Fruit fly (Drosophila melanogaster): ENCODE data around the gene CG12517.

Gene CG12517

DNA sequence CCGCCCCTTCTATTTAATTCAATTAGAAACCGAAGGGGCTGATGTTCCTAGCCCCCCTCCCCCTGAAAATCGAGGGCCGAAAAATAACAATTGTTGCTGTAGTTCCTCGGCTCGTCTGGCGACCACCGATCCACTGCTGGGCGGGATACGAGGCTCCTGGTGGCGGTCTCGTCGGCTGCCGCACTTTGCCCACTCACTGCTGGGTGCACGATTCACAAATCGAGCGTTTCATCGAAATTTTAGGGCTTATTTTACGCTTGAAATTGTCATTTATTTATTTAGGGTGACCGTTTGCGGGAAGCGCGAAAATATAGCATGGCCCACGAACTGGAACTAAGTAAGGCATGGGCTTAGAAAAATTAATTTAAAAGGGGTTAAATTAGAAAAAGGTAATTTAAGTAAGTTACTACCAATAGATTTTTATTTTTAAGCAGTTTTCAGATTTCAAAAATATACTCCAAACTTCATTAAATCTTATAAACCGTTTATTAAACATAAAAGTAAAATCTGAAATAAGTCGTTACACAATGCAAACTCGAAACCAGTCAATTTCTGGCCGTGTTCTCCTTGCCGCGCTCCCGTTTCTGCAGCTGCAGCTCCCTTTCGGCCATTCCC is 13.5 kb upstream of the CG12517 start, which contains the start of gene Dnz1:
Dnz1 (minus strand) TSS at position 317 of the 615 bp plus-strand sequence.
- TF ChIP-seq psq (optimal IDR thresholded peaks at IDR 0.05) (no peak), pan (optimal IDR thresholded peaks at IDR 0.05) (no peak), EcR (GFP tag; optimal IDR thresholded peaks at IDR 0.05) (no peak), CG8478 (optimal IDR thresholded peaks at IDR 0.05) (no peak), Dll (optimal IDR thresholded peaks at IDR 0.05) (no peak), usp (GFP tag; optimal IDR thresholded peaks at IDR 0.05) (no peak)

DNA sequence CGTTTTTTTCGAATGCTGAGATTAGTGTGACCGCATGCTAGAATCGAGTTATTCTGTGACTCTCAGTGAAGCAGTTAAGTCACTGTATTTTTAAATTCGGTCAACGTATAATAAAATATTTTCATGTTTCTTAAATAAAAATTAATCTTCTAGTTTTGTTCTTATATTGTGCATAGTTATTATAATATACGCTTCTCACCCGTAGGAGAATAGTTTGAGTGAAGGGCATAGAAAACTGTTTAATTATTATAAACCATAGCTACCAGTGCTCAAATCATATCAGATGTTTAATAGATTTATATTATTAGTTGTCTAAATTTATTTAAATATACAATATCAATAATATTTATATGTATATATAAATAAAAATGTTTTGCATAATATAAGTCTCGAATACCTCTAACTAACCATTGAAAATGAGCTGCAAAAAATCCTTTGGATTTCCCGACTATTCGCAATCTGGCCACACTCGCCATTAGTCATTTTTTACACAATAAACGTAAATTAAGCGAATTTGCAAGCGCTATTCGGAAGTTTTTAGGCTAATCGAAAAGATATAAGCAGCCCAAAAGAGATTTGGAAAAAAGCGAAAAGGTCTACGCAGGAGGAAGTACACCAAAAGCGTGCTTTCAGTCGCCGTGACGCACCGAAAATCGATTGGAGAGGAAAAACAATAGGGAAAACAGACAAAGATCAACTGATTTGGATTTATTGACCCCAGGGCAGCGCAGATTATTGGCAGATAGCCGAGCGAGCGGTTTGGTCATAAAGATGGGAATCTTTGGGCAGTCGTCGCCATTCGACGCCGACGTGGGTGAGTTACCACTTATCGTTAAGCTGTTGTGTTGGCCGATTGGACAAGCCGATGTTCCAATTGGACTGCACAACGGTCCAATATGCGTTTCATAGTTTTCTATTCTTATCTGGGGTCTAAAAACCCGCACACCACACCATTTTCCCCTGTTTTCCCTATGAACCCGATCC is 11.6 kb upstream of the CG12517 start, which contains the start of the genes aurB and Stam:
aurB (minus strand) TSS at position 31 of the 984 bp plus-strand sequence.
Stam (plus strand) TSS at position 473 of the 984 bp plus-strand sequence.
- TF ChIP-seq Dll (optimal IDR thresholded peaks at IDR 0.05) (no peak), psq (optimal IDR thresholded peaks at IDR 0.05) (no peak), usp (GFP tag; optimal IDR thresholded peaks at IDR 0.05) (no peak)

DNA sequence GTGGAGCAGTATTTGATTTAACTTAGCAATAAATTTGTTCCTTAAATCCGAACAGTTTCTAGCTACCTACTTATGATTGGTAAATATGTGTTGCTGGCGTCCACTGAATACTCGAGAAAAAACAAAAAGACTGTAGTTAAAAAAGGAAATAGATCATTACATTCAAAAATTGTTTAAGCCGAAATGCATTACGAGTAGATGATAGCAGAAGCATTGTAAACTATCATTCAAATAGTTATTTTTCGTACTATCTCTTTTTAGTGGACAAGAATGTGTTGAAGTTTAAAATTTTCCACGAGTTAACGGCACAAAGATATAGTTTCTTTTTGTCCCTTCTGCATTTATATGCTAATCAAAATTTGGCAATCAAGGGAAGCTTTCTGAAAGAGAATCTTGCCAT is 18.9 kb downstream of the CG12517 start, which contains the start of gene CG14071:
CG14071 (minus strand) TSS at position 101 of the 400 bp plus-strand sequence.
- TF ChIP-seq usp (GFP tag; optimal IDR thresholded peaks at IDR 0.05) = no peak
- no peak for TF ChIP-seq EcR (GFP tag; optimal IDR thresholded peaks at IDR 0.05)
- no peak for TF ChIP-seq Dll (optimal IDR thresholded peaks at IDR 0.05)
- no peak for TF ChIP-seq CG8478 (optimal IDR thresholded peaks at IDR 0.05)
- TF ChIP-seq psq (optimal IDR thresholded peaks at IDR 0.05) = no peak
- no peak for TF ChIP-seq pan (optimal IDR thresholded peaks at IDR 0.05)

DNA sequence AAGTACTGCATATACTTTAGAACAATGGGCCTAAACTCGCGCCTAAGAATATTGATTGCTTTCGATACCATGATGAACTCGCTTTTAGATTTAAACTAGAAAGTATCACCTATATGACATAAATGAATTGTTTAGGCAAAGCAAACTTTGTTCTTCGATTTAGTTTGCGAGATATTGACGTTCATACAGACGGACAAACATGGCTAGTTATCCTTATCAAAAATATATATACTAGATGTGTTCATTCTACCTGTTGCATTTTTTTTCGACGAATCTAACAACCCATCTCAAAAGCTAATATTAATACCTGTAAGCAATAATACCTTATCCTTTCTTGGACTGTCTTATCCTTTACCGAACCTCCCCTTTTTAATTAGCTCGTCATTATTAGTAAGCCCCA is 31.7 kb downstream of the CG12517 start, which contains the start of gene CG14070:
CG14070 (minus strand) TSS at position 101 of the 400 bp plus-strand sequence.
- TF ChIP-seq pan (optimal IDR thresholded peaks at IDR 0.05) = no peak
- no peak for TF ChIP-seq psq (optimal IDR thresholded peaks at IDR 0.05)
- TF ChIP-seq EcR (GFP tag; optimal IDR thresholded peaks at IDR 0.05) = no peak
- TF ChIP-seq Dll (optimal IDR thresholded peaks at IDR 0.05) = no peak
- TF ChIP-seq usp (GFP tag; optimal IDR thresholded peaks at IDR 0.05) = no peak
- no peak for TF ChIP-seq CG8478 (optimal IDR thresholded peaks at IDR 0.05)

DNA sequence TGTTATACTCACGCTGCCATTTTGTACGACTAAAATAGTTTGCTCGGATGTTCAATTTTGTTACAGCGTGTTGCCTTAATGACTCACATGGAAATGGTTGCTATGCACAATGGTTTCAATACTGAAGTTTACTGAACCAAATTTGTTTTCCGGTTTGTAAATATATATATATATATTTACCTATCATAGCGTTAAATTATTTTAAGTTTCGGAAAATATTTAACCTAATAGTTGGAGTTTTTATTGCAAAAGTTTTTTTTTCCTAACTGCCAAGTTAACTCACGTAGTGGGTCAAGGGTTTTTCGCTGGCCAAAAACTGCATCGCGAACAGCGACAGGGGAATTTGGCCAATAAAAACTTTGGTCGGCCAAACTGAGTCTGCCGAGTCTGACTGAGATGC is 38.8 kb downstream of the CG12517 start, which contains the start of gene CG7309:
CG7309 (minus strand) TSS at position 101 of the 400 bp plus-strand sequence.
- TF ChIP-seq CG8478 (optimal IDR thresholded peaks at IDR 0.05) (no peak), pan (optimal IDR thresholded peaks at IDR 0.05) (no peak), Dll (optimal IDR thresholded peaks at IDR 0.05) (no peak), psq (optimal IDR thresholded peaks at IDR 0.05) (no peak), EcR (GFP tag; optimal IDR thresholded peaks at IDR 0.05) (no peak), usp (GFP tag; optimal IDR thresholded peaks at IDR 0.05) (no peak)

DNA sequence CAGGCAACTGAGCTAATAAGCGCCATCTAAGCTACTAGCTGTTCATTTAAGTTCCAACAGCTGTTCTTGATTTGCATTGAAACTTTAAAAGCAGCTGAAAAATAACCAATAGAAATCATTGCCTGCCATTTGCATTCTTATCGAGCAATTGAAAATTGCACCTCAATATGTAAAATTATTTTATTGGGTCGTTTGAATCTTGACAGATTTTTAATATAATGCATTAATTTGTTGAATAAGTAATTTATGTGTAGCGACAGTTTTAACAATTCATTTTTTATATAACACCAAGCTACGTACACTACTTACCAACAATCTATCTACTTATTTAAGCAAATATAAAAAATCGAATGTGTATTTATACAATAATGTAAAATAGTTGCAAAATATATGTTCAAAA is 40.6 kb downstream of the CG12517 start, which contains the start of gene CG14069:
CG14069 (minus strand) TSS at position 101 of the 400 bp plus-strand sequence.
- TF ChIP-seq EcR (GFP tag; optimal IDR thresholded peaks at IDR 0.05) (no peak), psq (optimal IDR thresholded peaks at IDR 0.05) (no peak), usp (GFP tag; optimal IDR thresholded peaks at IDR 0.05) (no peak), pan (optimal IDR thresholded peaks at IDR 0.05) (no peak), CG8478 (optimal IDR thresholded peaks at IDR 0.05) (no peak), Dll (optimal IDR thresholded peaks at IDR 0.05) (no peak)
